Fruit fly (Drosophila melanogaster) whole organism, adult: Measurements from ENCODE around the gene Gr10a.

Experiments used
- CG12768 ChIP-seq: fragments of 200-800 bp; sonication (Bioruptor generic); optimal IDR thresholded peaks from 2 replicates; lab custom pipeline; 2017; ENCODE audit warnings: missing biosample characterization, missing genetic modification characterization, mild to moderate bottlenecking, moderate library complexity, missing genetic modification reagents
- CG14711 ChIP-seq: fragments of 200-800 bp; sonication (Bioruptor generic); optimal IDR thresholded peaks from 2 replicates; lab custom pipeline; 2018; ENCODE audit warnings: missing biosample characterization, mild to moderate bottlenecking, missing genetic modification characterization, moderate library complexity
- CG33017 ChIP-seq: fragments of 200-800 bp; sonication (Bioruptor generic); optimal IDR thresholded peaks from 2 replicates; lab custom pipeline; 2018; ENCODE audit warnings: missing biosample characterization, mild to moderate bottlenecking, missing genetic modification characterization, moderate library complexity
- CG7101 ChIP-seq: fragments of 200-800 bp; sonication (Bioruptor generic); optimal IDR thresholded peaks from 2 replicates; lab custom pipeline; 2018; ENCODE audit warnings: missing biosample characterization, mild to moderate bottlenecking, missing genetic modification characterization, moderate library complexity
- Clk ChIP-seq: fragments of 200-800 bp; sonication (Bioruptor generic); optimal IDR thresholded peaks from 2 replicates; lab custom pipeline; 2017; ENCODE audit warnings: missing biosample characterization, missing genetic modification characterization
- Crg-1 ChIP-seq: fragments of 200-800 bp; sonication (Bioruptor generic); optimal IDR thresholded peaks from 2 replicates; lab custom pipeline; 2016; ENCODE audit warnings: missing biosample characterization, missing genetic modification characterization
- Mnt ChIP-seq: fragments of 200-800 bp; sonication (Bioruptor generic); optimal IDR thresholded peaks from 2 replicates; lab custom pipeline; 2016; ENCODE audit warnings: missing biosample characterization, mild to moderate bottlenecking, missing genetic modification characterization
- bab1 ChIP-seq: fragments of 200-800 bp; sonication (Bioruptor generic); optimal IDR thresholded peaks from 3 replicates; lab custom pipeline; 2019; ENCODE audit warnings: missing biosample characterization, mild to moderate bottlenecking, missing genetic modification characterization, moderate library complexity
- cic ChIP-seq: fragments of 200-800 bp; sonication (Bioruptor generic); optimal IDR thresholded peaks from 2 replicates; lab custom pipeline; 2017; ENCODE audit warnings: missing biosample characterization, mild to moderate bottlenecking, missing genetic modification characterization, moderate library complexity
- cnc ChIP-seq, 2 experiments: fragments of >200 bp; optimal IDR thresholded peaks; 2 replicates each; lab custom pipeline; 2017
- kay ChIP-seq: fragments of 200-800 bp; sonication (Bioruptor generic); peaks from one replicate; lab custom pipeline; 2016; ENCODE audit warnings: missing biosample characterization, missing genetic modification characterization, borderline replicate concordance
- ovo ChIP-seq: fragments of 200-800 bp; sonication (Bioruptor generic); optimal IDR thresholded peaks from 2 replicates; lab custom pipeline; 2016; ENCODE audit warnings: missing biosample characterization, missing genetic modification characterization

DNA sequence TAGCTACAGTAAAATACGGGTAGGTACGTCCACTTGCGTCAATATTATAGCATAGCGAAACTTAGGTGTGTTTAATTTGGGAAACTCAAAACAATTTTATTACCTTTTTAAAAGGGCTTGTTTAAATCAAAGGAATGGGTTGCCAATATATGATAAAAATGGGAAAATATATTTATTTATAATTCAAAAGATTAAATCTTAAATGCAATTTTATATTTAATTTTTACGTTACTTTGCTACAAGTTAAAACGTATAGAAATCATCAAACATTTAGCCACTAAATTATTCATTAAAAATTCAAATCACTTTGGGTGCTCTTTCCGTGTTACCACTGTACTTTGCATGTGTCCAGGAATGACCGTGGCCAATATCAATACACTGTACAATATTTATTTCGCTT is 23.7 kb upstream of the Gr10a start:
- peak; percentile 55 for TF ChIP-seq bab1 (GFP tag; lab: Kevin White, UChicago)
- TF ChIP-seq CG12768 = no peak
- TF ChIP-seq cic = no peak
- peak; percentile 63 for TF ChIP-seq CG7101 (tag; lab: Kevin White, UChicago)
- TF ChIP-seq Mnt (GFP tag; lab: Kevin White, UChicago) = no peak
- TF ChIP-seq ovo (GFP tag; lab: Kevin White, UChicago) = no peak
- no peak for TF ChIP-seq CG33017 (tag; lab: Kevin White, UChicago)
- TF ChIP-seq cnc (optimal IDR thresholded peaks at IDR 0.05; lab: Kevin White, UChicago) = no peak
- no peak for TF ChIP-seq Clk
- TF ChIP-seq Crg-1 (GFP tag; lab: Kevin White, UChicago) = peak; percentile 26
- no peak for TF ChIP-seq kay (GFP tag; lab: Kevin White, UChicago)
- no peak for TF ChIP-seq CG14711 (tag; lab: Kevin White, UChicago)
